Worm (Caenorhabditis elegans): ENCODE results near the gene gei-4.

Gene gei-4

ce11 chrIII:354545-355460, at the start of gene gei-4:
gei-4 (minus strand) TSS chrIII:354800.
- TF ChIP-seq hlh-30 (tag; optimal IDR thresholded peaks at IDR 0.05; ENCODE audit: insufficient read depth): peak; percentile 96
- no peak for TF ChIP-seq T23F11.4 (GFP tag; optimal IDR thresholded peaks at IDR 0.05)
- TF ChIP-seq fkh-10 (GFP tag; optimal IDR thresholded peaks at IDR 0.05): no peak
- TF ChIP-seq pha-2 (tag; optimal IDR thresholded peaks at IDR 0.05): peak; percentile 54
- peak; percentile 59 for TF ChIP-seq ets-4 (tag; optimal IDR thresholded peaks at IDR 0.05)
- peak; percentile 69 for TF ChIP-seq ceh-18 (tag; optimal IDR thresholded peaks at IDR 0.05)
- TF ChIP-seq pax-1 (tag; optimal IDR thresholded peaks at IDR 0.05): no peak
- no peak for TF ChIP-seq C38D4.7 (GFP tag; optimal IDR thresholded peaks at IDR 0.05)
- peak; percentile 85 for TF ChIP-seq nfya-1 (tag; optimal IDR thresholded peaks at IDR 0.05)
- peak; percentile 63 for TF ChIP-seq rnt-1 (tag; optimal IDR thresholded peaks at IDR 0.05)
- peak; percentile 31 for TF ChIP-seq ceh-30 (tag; optimal IDR thresholded peaks at IDR 0.05)
- peak; percentile 5 for TF ChIP-seq K09A11.1 (tag; optimal IDR thresholded peaks at IDR 0.05; ENCODE audit: insufficient read depth)
- peak; percentile 76 for TF ChIP-seq F13H6.1 (tag; optimal IDR thresholded peaks at IDR 0.05)
- peak; percentile 45 for TF ChIP-seq ceh-6 (GFP tag; optimal IDR thresholded peaks at IDR 0.05)
- TF ChIP-seq dmd-4 (tag; optimal IDR thresholded peaks at IDR 0.05; ENCODE audit: borderline replicate concordance): no peak
- TF ChIP-seq pha-4 (tag; optimal IDR thresholded peaks at IDR 0.05): no peak
- TF ChIP-seq unc-55 (GFP tag; optimal IDR thresholded peaks at IDR 0.05): peak; percentile 95
- TF ChIP-seq elt-2 (tag; optimal IDR thresholded peaks at IDR 0.05): peak; percentile 52
- peak; percentile 2 for TF ChIP-seq dve-1 (tag; optimal IDR thresholded peaks at IDR 0.05)
- peak; percentile 7 for TF ChIP-seq sox-4 (tag; optimal IDR thresholded peaks at IDR 0.05)
- TF ChIP-seq unc-42 (tag; optimal IDR thresholded peaks at IDR 0.05): peak; percentile 32
- TF ChIP-seq hlh-6 (tag; optimal IDR thresholded peaks at IDR 0.05): no peak
- TF ChIP-seq ceh-31 (tag; optimal IDR thresholded peaks at IDR 0.05): peak; percentile 93
- TF ChIP-seq tbx-2 (tag; optimal IDR thresholded peaks at IDR 0.05): peak; percentile 76
- peak; percentile 45 for TF ChIP-seq C08G9.2 (tag; optimal IDR thresholded peaks at IDR 0.05)
- peak; percentile 59 for TF ChIP-seq ama-1 (optimal IDR thresholded peaks at IDR 0.05)
- TF ChIP-seq sox-2 (GFP tag; IDR thresholded peaks at IDR 0.05): peak; percentile 19; the same call in 1 of the 2 replicates
- no peak for TF ChIP-seq ceh-45 (GFP tag; IDR thresholded peaks at IDR 0.05)
- peak; percentile 22 for TF ChIP-seq hlh-8 (tag; optimal IDR thresholded peaks at IDR 0.05)
- no peak for TF ChIP-seq madf-2 (tag; optimal IDR thresholded peaks at IDR 0.05)
- TF ChIP-seq odd-2 (tag; optimal IDR thresholded peaks at IDR 0.05): no peak
- peak; percentile 78 for TF ChIP-seq ref-2 (tag; optimal IDR thresholded peaks at IDR 0.05)
- TF ChIP-seq ceh-22 (tag; optimal IDR thresholded peaks at IDR 0.05): peak; percentile 47
- peak; percentile 97 for TF ChIP-seq ceh-48 (tag; optimal IDR thresholded peaks at IDR 0.05)
- TF ChIP-seq unc-3 (GFP tag; conservative IDR thresholded peaks at IDR 0.05): no peak
- no peak for TF ChIP-seq unc-3 (tag; optimal IDR thresholded peaks at IDR 0.05)
- no peak for TF ChIP-seq ttx-3 (tag; optimal IDR thresholded peaks at IDR 0.05)
- peak; percentile 93 for TF ChIP-seq ceh-34 (tag; optimal IDR thresholded peaks at IDR 0.05)
- peak; percentile 53 for TF ChIP-seq sdc-2 (tag; optimal IDR thresholded peaks at IDR 0.05)
- peak; percentile 82 for TF ChIP-seq pros-1 (tag; optimal IDR thresholded peaks at IDR 0.05)
- TF ChIP-seq ceh-14 (tag; optimal IDR thresholded peaks at IDR 0.05): peak; percentile 80
- TF ChIP-seq syd-9 (tag; optimal IDR thresholded peaks at IDR 0.05): peak; percentile 71
- TF ChIP-seq eyg-1 (tag; optimal IDR thresholded peaks at IDR 0.05): no peak
- TF ChIP-seq ceh-2 (tag; optimal IDR thresholded peaks at IDR 0.05): peak; percentile 41

Measured in whole organism, late embryonic.